Worm (Caenorhabditis elegans) whole organism, early embryonic: ENCODE data around the gene H43E16.1.

ENCODE experiments used
- B0310.2 ChIP-seq: sonication (generic microtip); optimal IDR thresholded peaks from 2 replicates; lab custom pipeline; 2016; ENCODE audit warnings: mild to moderate bottlenecking, missing genetic modification characterization, missing compliant biosample characterization
- F13C5.2 ChIP-seq: sonication (generic microtip); optimal IDR thresholded peaks from 2 replicates; lab custom pipeline; 2017; ENCODE audit warnings: mild to moderate bottlenecking, missing genetic modification characterization, inconsistent platforms, missing compliant biosample characterization
- aly-1 ChIP-seq: sonication (generic microtip); optimal IDR thresholded peaks from 2 replicates; lab custom pipeline; 2016; ENCODE audit warnings: missing genetic modification characterization, missing compliant biosample characterization
- ama-1 ChIP-seq: fragments of 150-350 bp; optimal IDR thresholded peaks from 2 replicates; lab custom pipeline; 2014
- ceh-13 ChIP-seq: fragments of 200-800 bp; sonication (Bioruptor generic); optimal IDR thresholded peaks from 2 replicates; lab custom pipeline; 2018; ENCODE audit warnings: mild to moderate bottlenecking, missing genetic modification characterization, missing compliant biosample characterization
- ceh-36 ChIP-seq: sonication (generic microtip); optimal IDR thresholded peaks from 2 replicates; lab custom pipeline; 2016; ENCODE audit warnings: missing genetic modification characterization, inconsistent platforms, missing compliant biosample characterization
- ets-7 ChIP-seq: sonication (generic microtip); optimal IDR thresholded peaks from 2 replicates; lab custom pipeline; 2016; ENCODE audit warnings: missing genotype, missing genetic modification characterization, missing compliant biosample characterization
- flt-1 ChIP-seq: fragments of 200-800 bp; sonication (Bioruptor generic); IDR thresholded peaks from 2 replicates; pipeline ENCODE4 v1.3.6; 2022; ENCODE audit warnings: missing genetic modification characterization, missing compliant biosample characterization
- hmbx-1 ChIP-seq: sonication (generic microtip); optimal IDR thresholded peaks from 2 replicates; lab custom pipeline; 2016; ENCODE audit warnings: mild to moderate bottlenecking, missing genetic modification characterization, missing compliant biosample characterization
- hmg-4 ChIP-seq: fragments of 200-800 bp; sonication (Bioruptor generic); optimal IDR thresholded peaks from 2 replicates; lab custom pipeline; 2018; ENCODE audit warnings: mild to moderate bottlenecking, missing genetic modification characterization, missing compliant biosample characterization
- hnd-1 ChIP-seq: sonication (generic microtip); optimal IDR thresholded peaks from 2 replicates; lab custom pipeline; 2016; ENCODE audit warnings: missing genetic modification characterization, missing compliant biosample characterization
- pes-1 ChIP-seq: fragments of 200-800 bp; sonication (Bioruptor generic); IDR thresholded peaks from 2 replicates; pipeline ENCODE4 v1.3.6; 2022; ENCODE audit warnings: missing genetic modification reagents, missing genetic modification characterization, missing compliant biosample characterization
- scrt-1 ChIP-seq: fragments of 200-800 bp; sonication (Bioruptor generic); IDR thresholded peaks from 2 replicates; pipeline ENCODE4 v1.3.6; 2022; ENCODE audit warnings: missing genetic modification characterization, missing compliant biosample characterization
- sea-1 ChIP-seq: fragments of 200-800 bp; sonication (Bioruptor generic); conservative IDR thresholded peaks from 2 replicates; pipeline ENCODE4 v1.3.6; 2022; ENCODE audit warnings: missing genetic modification characterization, missing compliant biosample characterization
- tbx-11 ChIP-seq: fragments of 200-800 bp; sonication (Bioruptor generic); IDR thresholded peaks from 2 replicates; pipeline ENCODE4 v1.3.6; 2022; ENCODE audit warnings: missing genetic modification characterization, missing compliant biosample characterization
- tbx-37 ChIP-seq: fragments of 200-800 bp; sonication (Bioruptor generic); conservative IDR thresholded peaks from 2 replicates; pipeline ENCODE4 v1.3.6; 2022; ENCODE audit warnings: missing genetic modification reagents, missing genetic modification characterization, missing compliant biosample characterization
- tra-4 ChIP-seq: sonication (generic microtip); optimal IDR thresholded peaks from 2 replicates; lab custom pipeline; 2017; ENCODE audit warnings: missing genetic modification characterization, missing compliant biosample characterization

The H43E16.1 gene

ce11 chrII:6661211-6661610, 12.9 kb upstream of the H43E16.1 start, which contains the start of gene T19D12.2:
TSS of gene T19D12.2 (plus strand) at chrII:6661335.
- TF ChIP-seq sea-1 (GFP tag; lab: Robert Waterston, UW) = no peak
- TF ChIP-seq flt-1 = no peak
- no peak for TF ChIP-seq B0310.2 (tag; lab: Kevin White, UChicago)
- no peak for TF ChIP-seq tbx-11
- no peak for TF ChIP-seq aly-1
- no peak for TF ChIP-seq ceh-13
- TF ChIP-seq hnd-1 (tag; lab: Kevin White, UChicago) = no peak
- no peak for TF ChIP-seq F13C5.2 (tag; lab: Kevin White, UChicago)
- TF ChIP-seq ceh-36 (tag; lab: Kevin White, UChicago) = no peak
- no peak for TF ChIP-seq hmg-4 (GFP tag; lab: Kevin White, UChicago)
- TF ChIP-seq ets-7 (tag; lab: Kevin White, UChicago) = no peak
- no peak for TF ChIP-seq pes-1
- TF ChIP-seq tra-4 (tag; lab: Kevin White, UChicago) = no peak
- no peak for TF ChIP-seq scrt-1 (GFP tag; lab: Robert Waterston, UW)
- TF ChIP-seq tbx-37 (GFP tag; lab: Robert Waterston, UW) = no peak
- no peak for TF ChIP-seq ama-1 (lab: Kevin White, UChicago)

ce11 chrII:6663799-6664198, 10.3 kb upstream of the H43E16.1 start:
- TF ChIP-seq hmbx-1 (tag; lab: Kevin White, UChicago) = no peak
- no peak for TF ChIP-seq ama-1 (lab: Kevin White, UChicago)
- TF ChIP-seq tra-4 (tag; lab: Kevin White, UChicago) = no peak
- no peak for TF ChIP-seq ceh-36 (tag; lab: Kevin White, UChicago)
- TF ChIP-seq B0310.2 (tag; lab: Kevin White, UChicago) = no peak
- no peak for TF ChIP-seq hnd-1 (tag; lab: Kevin White, UChicago)
- no peak for TF ChIP-seq scrt-1 (GFP tag; lab: Robert Waterston, UW)
- TF ChIP-seq tbx-11 = no peak

ce11 chrII:6665908-6666307, 8.2 kb upstream of the H43E16.1 start:
- TF ChIP-seq scrt-1 (GFP tag; lab: Robert Waterston, UW) (no peak), ama-1 (lab: Kevin White, UChicago) (no peak), flt-1 (no peak), aly-1 (no peak), tra-4 (tag; lab: Kevin White, UChicago) (no peak)

ce11 chrII:6666598-6666997, 7.5 kb upstream of the H43E16.1 start, which contains the start of gene T19D12.1:
TSS of gene T19D12.1 (plus strand) at chrII:6666898.
- TF ChIP-seq hmbx-1 (tag; lab: Kevin White, UChicago) = no peak
- TF ChIP-seq aly-1 = no peak
- TF ChIP-seq ets-7 (tag; lab: Kevin White, UChicago) = no peak

ce11 chrII:6667534-6667933, 6.5 kb upstream of the H43E16.1 start:
- no peak for TF ChIP-seq F13C5.2 (tag; lab: Kevin White, UChicago)
- TF ChIP-seq sea-1 (GFP tag; lab: Robert Waterston, UW) = no peak
- no peak for TF ChIP-seq ama-1 (lab: Kevin White, UChicago)
- no peak for TF ChIP-seq B0310.2 (tag; lab: Kevin White, UChicago)
- TF ChIP-seq scrt-1 (GFP tag; lab: Robert Waterston, UW) = no peak
- no peak for TF ChIP-seq hmbx-1 (tag; lab: Kevin White, UChicago)
- TF ChIP-seq aly-1 = no peak
- no peak for TF ChIP-seq tra-4 (tag; lab: Kevin White, UChicago)
- no peak for TF ChIP-seq ceh-13
- TF ChIP-seq tbx-11 = no peak
- TF ChIP-seq hmg-4 (GFP tag; lab: Kevin White, UChicago) = no peak
- no peak for TF ChIP-seq pes-1
- TF ChIP-seq hnd-1 (tag; lab: Kevin White, UChicago) = no peak
- no peak for TF ChIP-seq ceh-36 (tag; lab: Kevin White, UChicago)
- TF ChIP-seq tbx-37 (GFP tag; lab: Robert Waterston, UW) = no peak
- TF ChIP-seq ets-7 (tag; lab: Kevin White, UChicago) = no peak
- TF ChIP-seq flt-1 = no peak

- TF ChIP-seq B0310.2 (tag; lab: Kevin White, UChicago) (no peak), scrt-1 (GFP tag; lab: Robert Waterston, UW) (no peak), aly-1 (no peak), hmbx-1 (tag; lab: Kevin White, UChicago) (no peak), flt-1 (no peak), tbx-11 (no peak), pes-1 (no peak), hmg-4 (GFP tag; lab: Kevin White, UChicago) (no peak), sea-1 (GFP tag; lab: Robert Waterston, UW) (no peak), ama-1 (lab: Kevin White, UChicago) (no peak), ets-7 (tag; lab: Kevin White, UChicago) (no peak), hnd-1 (tag; lab: Kevin White, UChicago) (no peak), ceh-36 (tag; lab: Kevin White, UChicago) (no peak), F13C5.2 (tag; lab: Kevin White, UChicago) (no peak), tra-4 (tag; lab: Kevin White, UChicago) (no peak), ceh-13 (no peak), tbx-37 (GFP tag; lab: Robert Waterston, UW) (no peak)
Measured at ce11 chrII:6668496-6668895, 5.6 kb upstream of the H43E16.1 start.

ce11 chrII:6679724-6680123, 5.7 kb downstream of the H43E16.1 start, which contains the start of gene ift-74:
TSS of gene ift-74 (plus strand) at chrII:6680024.
- TF ChIP-seq F13C5.2 (tag; lab: Kevin White, UChicago) (no peak), ceh-13 (no peak), scrt-1 (GFP tag; lab: Robert Waterston, UW) (no peak), pes-1 (no peak), hmbx-1 (tag; lab: Kevin White, UChicago) (no peak), ama-1 (lab: Kevin White, UChicago) (no peak), flt-1 (no peak), ets-7 (tag; lab: Kevin White, UChicago) (no peak), aly-1 (no peak), sea-1 (GFP tag; lab: Robert Waterston, UW) (no peak), ceh-36 (tag; lab: Kevin White, UChicago) (no peak), tbx-37 (GFP tag; lab: Robert Waterston, UW) (no peak), hmg-4 (GFP tag; lab: Kevin White, UChicago) (no peak), tbx-11 (no peak), hnd-1 (tag; lab: Kevin White, UChicago) (no peak)
